Worm (Caenorhabditis elegans): ENCODE data around the gene str-43.
"Not testable (repeated sequence)": the region's sequence is repeated elsewhere in the genome, so short reads cannot be mapped to it uniquely, and the experiment has no call there.

Gene str-43

DNA sequence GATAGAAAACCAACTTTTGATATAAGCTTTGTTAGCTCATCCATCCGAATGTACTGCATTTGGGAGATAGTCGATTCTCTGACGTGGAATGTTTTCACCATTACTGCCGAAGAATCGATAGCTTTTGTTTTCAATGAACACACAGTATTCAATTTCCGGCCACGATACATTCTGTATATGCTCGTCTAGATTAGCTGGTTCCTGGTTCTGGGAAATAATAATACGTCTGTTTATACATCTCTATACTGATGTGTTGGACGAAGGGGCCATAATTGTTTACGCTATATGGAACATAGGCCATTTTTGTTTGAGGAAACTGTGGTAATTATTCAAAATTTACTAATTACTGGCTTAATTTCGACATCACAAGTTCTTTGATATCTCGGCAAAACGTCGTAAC lies 1.8 kb downstream of the str-43 start, which contains the start of gene str-6:
Gene str-6 (minus strand): TSS at position 101 of the 400 bp plus-strand sequence.
- no peak for TF ChIP-seq pat-9 (tag; optimal IDR thresholded peaks at IDR 0.05)
- TF ChIP-seq hlh-8 (tag; optimal IDR thresholded peaks at IDR 0.05): no peak
- TF ChIP-seq fax-1 (tag; optimal IDR thresholded peaks at IDR 0.05): no peak
- no peak for TF ChIP-seq ets-4 (tag; optimal IDR thresholded peaks at IDR 0.05)
- TF ChIP-seq pag-3 (tag; optimal IDR thresholded peaks at IDR 0.05; ENCODE audit: borderline replicate concordance): no peak
- TF ChIP-seq C38D4.7 (GFP tag; optimal IDR thresholded peaks at IDR 0.05): no peak
- no peak for TF ChIP-seq nfya-1 (tag; optimal IDR thresholded peaks at IDR 0.05)
- no peak for TF ChIP-seq odd-2 (tag; optimal IDR thresholded peaks at IDR 0.05)
- no peak for TF ChIP-seq dmd-4 (tag; optimal IDR thresholded peaks at IDR 0.05; ENCODE audit: borderline replicate concordance)
- TF ChIP-seq pha-4 (tag; optimal IDR thresholded peaks at IDR 0.05): no peak
- TF ChIP-seq unc-86 (tag; optimal IDR thresholded peaks at IDR 0.05): no peak
- no peak for TF ChIP-seq ceh-14 (tag; optimal IDR thresholded peaks at IDR 0.05)
- TF ChIP-seq ceh-18 (tag; optimal IDR thresholded peaks at IDR 0.05): no peak
- TF ChIP-seq ceh-6 (GFP tag; optimal IDR thresholded peaks at IDR 0.05): no peak

DNA sequence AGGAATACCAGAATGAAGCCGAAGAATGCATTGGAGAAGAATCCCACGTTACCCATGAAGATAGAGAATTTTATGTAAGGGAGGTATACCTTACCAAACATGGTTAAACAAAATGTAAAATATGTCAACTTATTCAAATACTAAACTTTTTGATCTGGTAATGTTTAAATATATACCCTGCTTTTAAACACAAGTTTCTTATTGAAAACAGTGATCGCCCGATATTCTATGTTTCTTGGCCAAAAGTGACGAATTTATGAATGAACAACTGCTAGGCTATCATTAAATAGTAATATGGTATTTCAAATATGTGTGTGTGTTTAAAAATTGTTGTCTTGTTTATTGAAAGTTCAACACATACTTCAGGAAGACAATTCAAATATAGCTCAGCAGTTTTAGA lies 3.6 kb downstream of the str-43 start, which contains the start of gene T23D5.8:
Gene T23D5.8 (minus strand): TSS at position 101 of the 400 bp plus-strand sequence.
- TF ChIP-seq odd-2, Y22D7AL.16, pat-9 (tag; optimal IDR thresholded peaks at IDR 0.05): not testable (repeated sequence)

DNA sequence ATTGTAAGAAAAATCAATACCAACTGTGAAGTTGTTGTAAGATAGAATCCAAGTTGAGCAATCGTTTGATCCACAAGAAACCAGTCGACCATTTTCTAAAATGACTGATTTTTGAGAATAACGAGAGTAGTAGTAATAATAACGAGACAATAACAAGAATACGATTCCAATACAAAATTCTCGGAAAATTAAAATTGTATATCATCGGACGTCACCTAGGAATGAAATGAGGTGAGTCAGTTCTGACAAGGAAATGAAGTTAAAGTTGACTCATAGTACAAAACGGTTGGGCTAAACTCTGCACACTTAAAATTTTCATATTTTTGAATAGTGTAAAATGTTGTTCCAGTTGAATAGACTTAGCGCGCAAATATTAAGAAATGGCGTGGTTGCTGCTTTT lies 7.6 kb downstream of the str-43 start, which contains the start of gene str-19:
Gene str-19 (minus strand): TSS at position 101 of the 400 bp plus-strand sequence.
- TF ChIP-seq C38D4.7 (GFP tag; optimal IDR thresholded peaks at IDR 0.05); npax-4 (tag; optimal IDR thresholded peaks at IDR 0.05); fkh-10 (GFP tag; optimal IDR thresholded peaks at IDR 0.05): not testable (repeated sequence)

DNA sequence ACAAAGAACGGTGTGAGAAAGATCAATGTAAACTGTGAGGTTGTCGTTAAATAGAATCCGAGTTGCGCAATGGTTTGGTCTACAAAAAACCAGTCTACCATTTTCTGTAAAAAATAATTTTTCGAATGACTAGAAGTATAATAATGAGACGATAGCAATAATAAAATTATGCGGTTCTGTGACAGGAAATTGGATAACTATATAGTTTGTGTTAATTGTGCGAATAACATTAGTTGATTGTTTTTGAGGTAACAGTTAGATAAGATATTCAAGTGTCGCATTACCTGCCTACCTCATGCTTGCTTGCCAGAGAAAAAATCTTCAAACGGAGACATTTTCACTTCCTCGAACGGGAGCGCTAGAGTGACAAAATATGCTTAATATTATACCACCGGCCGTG lies 10.1 kb downstream of the str-43 start, which contains the start of gene str-18:
Gene str-18 (minus strand): TSS at position 101 of the 400 bp plus-strand sequence.
- TF ChIP-seq lim-6 (tag; optimal IDR thresholded peaks at IDR 0.05) (no peak), madf-2 (tag; optimal IDR thresholded peaks at IDR 0.05) (no peak), pag-3 (tag; optimal IDR thresholded peaks at IDR 0.05; ENCODE audit: borderline replicate concordance) (no peak), ceh-48 (tag; optimal IDR thresholded peaks at IDR 0.05) (no peak), pros-1 (tag; optimal IDR thresholded peaks at IDR 0.05) (no peak), nhr-11 (tag; optimal IDR thresholded peaks at IDR 0.05) (no peak), dve-1 (tag; optimal IDR thresholded peaks at IDR 0.05) (no peak), F13H6.1 (tag; optimal IDR thresholded peaks at IDR 0.05) (no peak), mec-3 (tag; optimal IDR thresholded peaks at IDR 0.05; ENCODE audit: borderline replicate concordance) (no peak), hlh-6 (tag; optimal IDR thresholded peaks at IDR 0.05) (no peak), ceh-14 (tag; optimal IDR thresholded peaks at IDR 0.05) (no peak), che-1 (tag; optimal IDR thresholded peaks at IDR 0.05) (no peak), eyg-1 (tag; optimal IDR thresholded peaks at IDR 0.05) (no peak), ceh-45 (GFP tag; IDR thresholded peaks at IDR 0.05) (no peak), fax-1 (tag; optimal IDR thresholded peaks at IDR 0.05) (no peak), syd-9 (tag; optimal IDR thresholded peaks at IDR 0.05) (no peak)

DNA sequence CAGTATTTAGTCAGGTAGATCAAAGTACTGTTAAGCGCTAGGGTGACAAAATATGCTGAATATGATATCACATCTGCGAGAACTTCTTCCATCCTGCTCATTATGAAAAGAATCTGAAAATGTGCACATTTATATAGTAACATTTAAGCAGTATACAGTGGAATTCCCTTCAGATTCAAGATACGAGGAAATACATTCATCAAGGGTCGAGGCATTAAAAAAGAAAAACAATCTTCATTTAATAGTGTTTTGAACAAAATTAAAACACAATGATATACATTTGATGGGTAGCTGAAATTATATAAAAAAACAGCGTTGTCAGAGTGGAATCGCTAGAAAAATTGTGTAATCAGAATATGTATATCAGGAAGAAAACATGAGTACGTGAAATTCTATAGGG lies 16.2 kb downstream of the str-43 start, which contains the start of gene str-27:
Gene str-27 (minus strand): TSS at position 101 of the 400 bp plus-strand sequence.
- no peak for TF ChIP-seq ceh-19 (GFP tag; optimal IDR thresholded peaks at IDR 0.05)
- no peak for TF ChIP-seq lim-6 (tag; optimal IDR thresholded peaks at IDR 0.05)
- TF ChIP-seq K02D7.2 (tag; optimal IDR thresholded peaks at IDR 0.05): no peak
- TF ChIP-seq C38D4.7 (GFP tag; optimal IDR thresholded peaks at IDR 0.05): no peak
- no peak for TF ChIP-seq ahr-1 (tag; optimal IDR thresholded peaks at IDR 0.05)
- no peak for TF ChIP-seq eyg-1 (tag; optimal IDR thresholded peaks at IDR 0.05)
- TF ChIP-seq unc-55 (GFP tag; optimal IDR thresholded peaks at IDR 0.05): no peak
- no peak for TF ChIP-seq sdc-2 (tag; optimal IDR thresholded peaks at IDR 0.05)
- no peak for TF ChIP-seq pag-3 (tag; optimal IDR thresholded peaks at IDR 0.05; ENCODE audit: borderline replicate concordance)
- TF ChIP-seq pax-1 (tag; optimal IDR thresholded peaks at IDR 0.05): no peak
- no peak for TF ChIP-seq dmd-4 (tag; optimal IDR thresholded peaks at IDR 0.05; ENCODE audit: borderline replicate concordance)
- TF ChIP-seq zip-5 (tag; optimal IDR thresholded peaks at IDR 0.05): no peak
- TF ChIP-seq ceh-6 (GFP tag; optimal IDR thresholded peaks at IDR 0.05): no peak
- TF ChIP-seq hlh-30 (tag; optimal IDR thresholded peaks at IDR 0.05; ENCODE audit: insufficient read depth): no peak

Data from whole organism, late embryonic.